Worm (Caenorhabditis elegans) whole organism, L4 larva: ENCODE results near the gene ZC266.1.

Experiments used
- F37D6.2 ChIP-seq: sonication (generic microtip); optimal IDR thresholded peaks from 2 replicates; lab custom pipeline; 2016; ENCODE audit warnings: mild to moderate bottlenecking, missing genetic modification characterization, missing compliant biosample characterization
- T26A8.4 ChIP-seq: fragments of 200-800 bp; sonication (Bioruptor generic); IDR thresholded peaks from 2 replicates; pipeline ENCODE4 v1.3.6; 2022; ENCODE audit warnings: missing genetic modification characterization, missing compliant biosample characterization
- Y105C5A.15 ChIP-seq: fragments of 200-800 bp; sonication (Bioruptor generic); IDR thresholded peaks from 2 replicates; pipeline ENCODE4 v1.3.6; 2022; ENCODE audit warnings: missing genetic modification characterization, missing compliant biosample characterization
- Y48G9A.11 ChIP-seq: fragments of 200-800 bp; sonication (Bioruptor generic); IDR thresholded peaks from 2 replicates; pipeline ENCODE4 v1.3.6; 2022; ENCODE audit warnings: missing genetic modification reagents, missing genetic modification characterization, missing compliant biosample characterization
- ZK337.2 ChIP-seq: fragments of 200-800 bp; sonication (Bioruptor generic); IDR thresholded peaks from 2 replicates; pipeline ENCODE4 v1.3.6; 2022; ENCODE audit warnings: missing genetic modification reagents, missing genetic modification characterization, missing compliant biosample characterization
- aha-1 ChIP-seq: fragments of 150-350 bp; peaks from one replicate; lab custom pipeline; 2014; ENCODE audit warnings: missing biosample characterization, missing genetic modification characterization
- aly-2 ChIP-seq: sonication (generic microtip); optimal IDR thresholded peaks from 2 replicates; lab custom pipeline; 2018; ENCODE audit warnings: missing biosample characterization, missing genetic modification characterization
- attf-4 ChIP-seq: sonication (generic microtip); optimal IDR thresholded peaks from 3 replicates; lab custom pipeline; 2017; ENCODE audit warnings: missing biosample characterization, missing genetic modification characterization
- ceh-62 ChIP-seq: sonication (generic microtip); optimal IDR thresholded peaks from 2 replicates; lab custom pipeline; 2017; ENCODE audit warnings: missing biosample characterization, missing genetic modification characterization
- ces-1 ChIP-seq: fragments of 150-350 bp; sonication (generic microtip); optimal IDR thresholded peaks from 4 replicates; lab custom pipeline; 2014; ENCODE audit warnings: missing biosample characterization, missing genetic modification reagents, missing genetic modification characterization
- cey-2 ChIP-seq: sonication (generic microtip); optimal IDR thresholded peaks from 3 replicates; lab custom pipeline; 2017; ENCODE audit warnings: missing genetic modification characterization, mild to moderate bottlenecking, missing compliant biosample characterization, antibody characterized with exemption, borderline replicate concordance; ENCODE audit not compliant: insufficient read depth
- ctbp-1 ChIP-seq: fragments of 200-800 bp; sonication (Bioruptor generic); IDR thresholded peaks from 2 replicates; pipeline ENCODE4 v1.3.6; 2022; ENCODE audit warnings: missing genetic modification reagents, missing genetic modification characterization, missing compliant biosample characterization
- daf-12 ChIP-seq: fragments of 150-350 bp; optimal IDR thresholded peaks from 2 replicates; lab custom pipeline; 2014; ENCODE audit warnings: missing biosample characterization, missing genetic modification reagents, missing genetic modification characterization
- daf-19 ChIP-seq: fragments of 200-800 bp; sonication (Bioruptor generic); conservative IDR thresholded peaks from 2 replicates; pipeline ENCODE4 v1.3.6; 2022; ENCODE audit warnings: missing genetic modification characterization, missing compliant biosample characterization
- dmd-6 ChIP-seq: fragments of 200-800 bp; sonication (Bioruptor generic); IDR thresholded peaks from 2 replicates; pipeline ENCODE4 v1.3.6; 2022; ENCODE audit warnings: missing genetic modification reagents, missing genetic modification characterization, missing compliant biosample characterization
- dmd-8 ChIP-seq: fragments of 200-800 bp; sonication (Bioruptor generic); IDR thresholded peaks from 2 replicates; pipeline ENCODE4 v1.3.6; 2022; ENCODE audit warnings: missing genetic modification characterization, missing compliant biosample characterization
- dpl-1 ChIP-seq: fragments of 150-350 bp; optimal IDR thresholded peaks from 2 replicates; lab custom pipeline; 2014; ENCODE audit warnings: missing biosample characterization, missing genetic modification reagents, missing genetic modification characterization
- duxl-1 ChIP-seq: sonication (generic microtip); optimal IDR thresholded peaks from 2 replicates; lab custom pipeline; 2016; ENCODE audit warnings: mild to moderate bottlenecking, missing genetic modification characterization, moderate library complexity, missing compliant biosample characterization; ENCODE audit not compliant: poor library complexity
- dve-1 ChIP-seq: sonication (generic microtip); optimal IDR thresholded peaks from 2 replicates; lab custom pipeline; 2017; ENCODE audit warnings: antibody characterized with exemption, mild to moderate bottlenecking, missing genetic modification characterization, missing compliant biosample characterization; ENCODE audit not compliant: insufficient read depth
- egl-43 ChIP-seq: fragments of 200-800 bp; sonication (Bioruptor generic); IDR thresholded peaks from 2 replicates; pipeline ENCODE4 v1.3.6; 2022; ENCODE audit warnings: missing genetic modification reagents, missing genetic modification characterization, missing compliant biosample characterization
- lin-15B ChIP-seq: fragments of 150-350 bp; sonication (generic microtip); optimal IDR thresholded peaks from 3 replicates; lab custom pipeline; 2014; ENCODE audit warnings: missing biosample characterization, missing genetic modification characterization
- lin-29 ChIP-seq: fragments of 200-800 bp; sonication (Bioruptor generic); IDR thresholded peaks from 2 replicates; pipeline ENCODE4 v1.3.6; 2022; ENCODE audit warnings: missing genetic modification reagents, missing genetic modification characterization, missing compliant biosample characterization
- lsy-2 ChIP-seq, 2 experiments: fragments of 150-350 bp in 1 of 2; sonication (generic microtip) in 1 of 2; optimal IDR thresholded peaks; 2 replicates each; lab custom pipeline; 2014 to 2017; ENCODE audit warnings: missing biosample characterization in 2 of 2, missing genetic modification characterization in 2 of 2
- madf-5 ChIP-seq, 2 experiments: fragments of 200-800 bp; sonication (Bioruptor generic); IDR thresholded peaks; 2 replicates each; pipeline ENCODE4 v1.3.6; 2022; ENCODE audit warnings: missing compliant biosample characterization in 2 of 2, missing genetic modification characterization in 2 of 2
- madf-9 ChIP-seq: fragments of 200-800 bp; sonication (Bioruptor generic); conservative IDR thresholded peaks from 2 replicates; pipeline ENCODE4 v1.3.6; 2022; ENCODE audit warnings: missing genetic modification reagents, missing genetic modification characterization, missing compliant biosample characterization
- mdl-1 ChIP-seq, 2 experiments: fragments of 150-350 bp in 1 of 2; sonication (generic microtip) in 1 of 2; optimal IDR thresholded peaks; 2 replicates each; lab custom pipeline; 2014 to 2017; ENCODE audit warnings: missing biosample characterization in 2 of 2, missing genetic modification characterization in 2 of 2
- mes-2 ChIP-seq: sonication (generic microtip); optimal IDR thresholded peaks from 2 replicates; lab custom pipeline; 2016; ENCODE audit warnings: missing genotype, mild to moderate bottlenecking, missing genetic modification characterization, missing compliant biosample characterization; ENCODE audit not compliant: poor library complexity, severe bottlenecking
- mxl-3 ChIP-seq: fragments of 200-800 bp; sonication (Bioruptor generic); optimal IDR thresholded peaks from 2 replicates; lab custom pipeline; 2018; ENCODE audit warnings: mild to moderate bottlenecking, missing genetic modification characterization, missing compliant biosample characterization
- nhr-11 ChIP-seq: fragments of 150-350 bp; optimal IDR thresholded peaks from 2 replicates; lab custom pipeline; 2014; ENCODE audit warnings: missing biosample characterization, missing genetic modification characterization
- nhr-25 ChIP-seq: sonication (generic microtip); optimal IDR thresholded peaks from 2 replicates; lab custom pipeline; 2017; ENCODE audit warnings: missing genetic modification characterization, mild to moderate bottlenecking, missing compliant biosample characterization, antibody characterized with exemption, moderate library complexity, borderline replicate concordance; ENCODE audit not compliant: insufficient read depth
- nhr-28 ChIP-seq: fragments of 150-350 bp; optimal IDR thresholded peaks from 2 replicates; lab custom pipeline; 2014; ENCODE audit warnings: missing biosample characterization, missing genetic modification characterization
- nhr-42 ChIP-seq: fragments of 200-800 bp; sonication (Bioruptor generic); IDR thresholded peaks from 2 replicates; pipeline ENCODE4 v1.3.6; 2022; ENCODE audit warnings: missing genetic modification characterization, missing compliant biosample characterization
- nhr-48 ChIP-seq: sonication (generic microtip); optimal IDR thresholded peaks from 2 replicates; lab custom pipeline; 2016; ENCODE audit warnings: mild to moderate bottlenecking, missing genetic modification characterization, missing compliant biosample characterization
- pha-4 ChIP-seq, 2 experiments: fragments of 150-350 bp in 1 of 2; fragments of 200-800 bp in 1 of 2; sonication (Bioruptor generic) in 1 of 2; IDR thresholded peaks in 1 of 2; optimal IDR thresholded peaks in 1 of 2; 2 replicates each; pipeline versions ENCODE4 v1.3.6 to Lab custom; 2014 to 2022; ENCODE audit warnings: missing genetic modification characterization in 2 of 2, missing genetic modification reagents in 2 of 2, missing biosample characterization in 1 of 2, missing compliant biosample characterization in 1 of 2
- set-16 ChIP-seq: fragments of 200-800 bp; sonication (Bioruptor generic); IDR thresholded peaks from 2 replicates; pipeline ENCODE4 v1.3.6; 2022; ENCODE audit warnings: missing genetic modification reagents, missing genetic modification characterization, missing compliant biosample characterization
- spr-3 ChIP-seq: fragments of 200-800 bp; sonication (Bioruptor generic); optimal IDR thresholded peaks from 2 replicates; lab custom pipeline; 2018; ENCODE audit warnings: mild to moderate bottlenecking, missing genetic modification characterization, missing compliant biosample characterization
- tag-97 ChIP-seq: fragments of 200-800 bp; sonication (Bioruptor generic); IDR thresholded peaks from 2 replicates; pipeline ENCODE4 v1.3.6; 2022; ENCODE audit warnings: missing genetic modification characterization, missing compliant biosample characterization
- tra-1 ChIP-seq: fragments of 200-800 bp; sonication (Bioruptor generic); IDR thresholded peaks from 2 replicates; pipeline ENCODE4 v1.3.6; 2022; ENCODE audit warnings: missing genetic modification reagents, missing genetic modification characterization, missing compliant biosample characterization
- unc-130 ChIP-seq: sonication (generic microtip); optimal IDR thresholded peaks from 2 replicates; lab custom pipeline; 2016; ENCODE audit warnings: missing genetic modification reagents, missing genetic modification characterization, missing compliant biosample characterization
- unc-62 ChIP-seq, 3 experiments: fragments of 150-350 bp in 1 of 3; sonication (generic microtip); optimal IDR thresholded peaks in 2 of 3; peaks in 1 of 3; 1 replicate in 1 of 3; 2 replicates in 2 of 3; lab custom pipeline; 2014 to 2017; ENCODE audit warnings: missing biosample characterization in 3 of 3, missing genetic modification characterization in 3 of 3, missing genetic modification reagents in 3 of 3, missing genotype in 1 of 3
- zfp-2 ChIP-seq: sonication (generic microtip); optimal IDR thresholded peaks from 2 replicates; lab custom pipeline; 2016; ENCODE audit warnings: mild to moderate bottlenecking, missing genetic modification characterization, missing compliant biosample characterization
- zfp-3 ChIP-seq: fragments of 200-800 bp; sonication (Bioruptor generic); conservative IDR thresholded peaks from 2 replicates; pipeline ENCODE4 v1.3.6; 2022; ENCODE audit warnings: missing genetic modification reagents, missing genetic modification characterization, missing compliant biosample characterization
- ztf-7 ChIP-seq: fragments of 150-350 bp; optimal IDR thresholded peaks from 2 replicates; lab custom pipeline; 2014; ENCODE audit warnings: missing biosample characterization, missing genetic modification characterization

The ZC266.1 gene

ce11 chrV:4653871-4654605 lies 46.1 kb downstream of the ZC266.1 start, which contains the start of the genes col-139 and F41F3.1:
col-139 (minus strand) TSS chrV:4653971.
F41F3.1 (plus strand) TSS chrV:4654555.
- TF ChIP-seq nhr-42 = no peak
- TF ChIP-seq mdl-1 (tag; optimal IDR thresholded peaks at IDR 0.05; lab: Kevin White, UChicago) = no peak
- TF ChIP-seq mes-2 (tag; lab: Kevin White, UChicago) = no peak
- TF ChIP-seq nhr-48 = no peak
- TF ChIP-seq lin-29 = no peak
- TF ChIP-seq tag-97 (GFP tag; lab: Robert Waterston, UW) = no peak

- TF ChIP-seq unc-62 (GFP tag; optimal IDR thresholded peaks at IDR 0.05 in 1 of 2; lab: Kevin White, UChicago) = no peak
- TF ChIP-seq unc-62 (tag; optimal IDR thresholded peaks at IDR 0.05; lab: Kevin White, UChicago) = no peak
- no peak for TF ChIP-seq daf-12 (tag; lab: Kevin White, UChicago)
- no peak for TF ChIP-seq madf-9 (GFP tag; lab: Robert Waterston, UW)
- TF ChIP-seq lsy-2 (tag; optimal IDR thresholded peaks at IDR 0.05; lab: Kevin White, UChicago) = no peak
- 0 out of 2 replicates have a peak, but pooled peaks have one; percentile 26 for TF ChIP-seq egl-43 (GFP tag; lab: Robert Waterston, UW)
- 0 out of 2 replicates have a peak, but pooled peaks have one; percentile 6 for TF ChIP-seq ctbp-1
- no peak for TF ChIP-seq ZK337.2 (GFP tag; lab: Robert Waterston, UW)
- TF ChIP-seq T26A8.4 (GFP tag; lab: Robert Waterston, UW) = peak; percentile 29; the same call in 1 of the 2 replicates
- TF ChIP-seq Y105C5A.15 (GFP tag; lab: Robert Waterston, UW) = no peak
- TF ChIP-seq nhr-11 = no peak
- TF ChIP-seq daf-19 (GFP tag; lab: Robert Waterston, UW) = no peak
- peak; percentile 30 to 79; a peak in 1 of 4 replicates for TF ChIP-seq madf-5 (GFP tag; IDR thresholded peaks at IDR 0.05; lab: Robert Waterston, UW)
- TF ChIP-seq mdl-1 (tag; optimal IDR thresholded peaks at IDR 0.05; lab: Kevin White, UChicago) = no peak
- TF ChIP-seq set-16 (GFP tag; lab: Robert Waterston, UW) = peak; percentile 99
- no peak for TF ChIP-seq nhr-48
- TF ChIP-seq mxl-3 (GFP tag; lab: Kevin White, UChicago) = peak; percentile 17
- TF ChIP-seq unc-130 (GFP tag; lab: Kevin White, UChicago) = no peak
- 0 out of 2 replicates have a peak, but pooled peaks have one; percentile 29 for TF ChIP-seq tra-1
- TF ChIP-seq lin-15B (tag; lab: Kevin White, UChicago) = no peak
Observed at ce11 chrV:4653093-4653492, 47.0 kb downstream of the ZC266.1 start.

ce11 chrV:4651480-4651879 lies 48.6 kb downstream of the ZC266.1 start:
- TF ChIP-seq nhr-28 (tag; lab: Kevin White, UChicago) = peak; percentile 61
- TF ChIP-seq set-16 (GFP tag; lab: Robert Waterston, UW) = no peak
- TF ChIP-seq unc-130 (GFP tag; lab: Kevin White, UChicago) = no peak
- TF ChIP-seq cey-2 (tag; lab: Kevin White, UChicago) = no peak
- TF ChIP-seq tag-97 (GFP tag; lab: Robert Waterston, UW) = no peak
- TF ChIP-seq pha-4 (GFP tag; IDR thresholded peaks at IDR 0.05; lab: Robert Waterston, UW) = no peak
- no peak for TF ChIP-seq pha-4 (tag; optimal IDR thresholded peaks at IDR 0.05; lab: Kevin White, UChicago)
- no peak for TF ChIP-seq F37D6.2
- no peak for TF ChIP-seq dmd-8
- TF ChIP-seq mdl-1 (tag; optimal IDR thresholded peaks at IDR 0.05; lab: Kevin White, UChicago) = no peak
- TF ChIP-seq aly-2 = no peak
- TF ChIP-seq duxl-1 (tag; lab: Kevin White, UChicago) = no peak
- no peak for TF ChIP-seq egl-43 (GFP tag; lab: Robert Waterston, UW)
- TF ChIP-seq attf-4 (tag; lab: Kevin White, UChicago) = no peak
- no peak for TF ChIP-seq ztf-7
- no peak for TF ChIP-seq dve-1 (tag; lab: Kevin White, UChicago)
- peak in 1 of 2 experiments; percentile 5 for TF ChIP-seq unc-62 (GFP tag; optimal IDR thresholded peaks at IDR 0.05 in 1 of 2; lab: Kevin White, UChicago)
- no peak for TF ChIP-seq unc-62 (tag; optimal IDR thresholded peaks at IDR 0.05; lab: Kevin White, UChicago)
- TF ChIP-seq aha-1 (tag; lab: Kevin White, UChicago) = peak; percentile 35
- TF ChIP-seq dmd-6 = 0 out of 2 replicates have a peak, but pooled peaks have one; percentile 12
- TF ChIP-seq spr-3 (GFP tag; lab: Kevin White, UChicago) = peak; percentile 21
- no peak for TF ChIP-seq Y48G9A.11 (GFP tag; lab: Robert Waterston, UW)
- TF ChIP-seq zfp-2 (tag; lab: Kevin White, UChicago) = no peak
- no peak for TF ChIP-seq ceh-62 (tag; lab: Kevin White, UChicago)
- TF ChIP-seq ces-1 (GFP tag; lab: Kevin White, UChicago) = no peak
- peak; percentile 70 for TF ChIP-seq mxl-3 (GFP tag; lab: Kevin White, UChicago)
- TF ChIP-seq nhr-25 (tag; lab: Kevin White, UChicago) = no peak
- TF ChIP-seq dpl-1 = peak; percentile 3
- TF ChIP-seq zfp-3 (GFP tag; lab: Robert Waterston, UW) = no peak
